Worm (Caenorhabditis elegans): ENCODE measurements around the gene col-12.

The col-12 gene

DNA sequence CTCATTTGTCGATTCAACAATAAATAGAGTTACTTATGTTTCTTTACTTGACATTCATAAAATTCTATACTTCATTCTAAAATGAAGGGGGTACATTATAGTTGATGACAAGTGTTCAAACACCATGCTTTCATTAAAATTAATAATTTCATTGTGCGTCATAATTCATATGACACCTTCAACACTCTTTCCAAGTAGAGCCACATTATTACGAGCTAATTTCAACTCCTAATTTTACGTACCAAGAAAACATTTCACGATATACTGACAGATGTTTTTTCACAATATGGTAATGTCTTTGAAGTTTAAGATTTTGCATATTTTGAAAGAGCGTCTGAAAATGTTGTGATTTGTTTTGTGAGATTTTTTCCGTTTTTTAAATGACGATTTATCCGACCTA lies 40.5 kb upstream of the col-12 start:
- no peak for TF ChIP-seq ztf-29 (GFP tag; IDR thresholded peaks at IDR 0.05)

ce11 chrV:10464746-10465145 lies 39.7 kb upstream of the col-12 start:
- TF ChIP-seq med-1 (GFP tag; optimal IDR thresholded peaks at IDR 0.05; ENCODE audit: insufficient read depth) (no peak), ztf-29 (GFP tag; IDR thresholded peaks at IDR 0.05) (no peak), ztf-23 (GFP tag; IDR thresholded peaks at IDR 0.05) (no peak), T22C8.4 (GFP tag; IDR thresholded peaks at IDR 0.05) (no peak), cog-1 (tag; optimal IDR thresholded peaks at IDR 0.05) (no peak), tab-1 (GFP tag; IDR thresholded peaks at IDR 0.05) (no peak), flt-1 (GFP tag; IDR thresholded peaks at IDR 0.05) (no peak), klf-2 (GFP tag; conservative IDR thresholded peaks at IDR 0.05) (no peak), ref-1 (GFP tag; conservative IDR thresholded peaks at IDR 0.05) (no peak)

DNA sequence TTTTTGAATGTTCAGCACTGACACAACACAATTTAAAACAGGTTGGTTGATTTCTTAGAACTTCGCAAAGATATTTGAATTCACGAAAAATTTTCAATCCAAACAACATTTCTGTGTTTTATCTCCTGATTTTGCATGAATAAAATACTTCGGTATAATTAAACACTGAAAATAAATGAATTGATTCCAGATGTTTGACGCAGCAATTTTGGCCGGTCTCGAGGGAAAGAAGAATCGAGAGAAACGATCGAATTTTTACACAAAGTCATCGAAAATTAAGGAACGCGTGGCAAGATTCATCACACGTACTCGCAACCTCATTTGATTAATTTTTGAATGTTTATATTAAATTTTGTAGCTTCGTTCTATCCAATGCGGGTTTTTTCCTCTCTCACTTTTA lies 39.2 kb upstream of the col-12 start:
- no peak for TF ChIP-seq cog-1 (tag; optimal IDR thresholded peaks at IDR 0.05)
- no peak for TF ChIP-seq ztf-23 (GFP tag; IDR thresholded peaks at IDR 0.05)
- no peak for TF ChIP-seq tab-1 (GFP tag; IDR thresholded peaks at IDR 0.05)
- TF ChIP-seq T22C8.4 (GFP tag; IDR thresholded peaks at IDR 0.05) = no peak
- TF ChIP-seq ref-1 (GFP tag; conservative IDR thresholded peaks at IDR 0.05) = no peak
- no peak for TF ChIP-seq ztf-29 (GFP tag; IDR thresholded peaks at IDR 0.05)
- TF ChIP-seq med-1 (GFP tag; optimal IDR thresholded peaks at IDR 0.05; ENCODE audit: insufficient read depth) = no peak
- no peak for TF ChIP-seq klf-2 (GFP tag; conservative IDR thresholded peaks at IDR 0.05)
- no peak for TF ChIP-seq flt-1 (GFP tag; IDR thresholded peaks at IDR 0.05)

ce11 chrV:10463276-10463675 lies 38.3 kb upstream of the col-12 start, which contains the start of gene F22E12.3:
Gene F22E12.3, minus strand, starts transcription at chrV:10463376.
- TF ChIP-seq med-1 (GFP tag; optimal IDR thresholded peaks at IDR 0.05; ENCODE audit: insufficient read depth) = no peak
- TF ChIP-seq flt-1 (GFP tag; IDR thresholded peaks at IDR 0.05) = no peak
- TF ChIP-seq tab-1 (GFP tag; IDR thresholded peaks at IDR 0.05) = no peak
- no peak for TF ChIP-seq klf-2 (GFP tag; conservative IDR thresholded peaks at IDR 0.05)
- no peak for TF ChIP-seq cog-1 (tag; optimal IDR thresholded peaks at IDR 0.05)
- no peak for TF ChIP-seq ztf-23 (GFP tag; IDR thresholded peaks at IDR 0.05)
- TF ChIP-seq ref-1 (GFP tag; conservative IDR thresholded peaks at IDR 0.05) = no peak
- TF ChIP-seq ztf-29 (GFP tag; IDR thresholded peaks at IDR 0.05) = no peak
- TF ChIP-seq T22C8.4 (GFP tag; IDR thresholded peaks at IDR 0.05) = no peak

ce11 chrV:10462066-10462465 lies 37.1 kb upstream of the col-12 start, which contains the start of gene chw-1:
Gene chw-1, plus strand, starts transcription at chrV:10462282.
- TF ChIP-seq ztf-29 (GFP tag; IDR thresholded peaks at IDR 0.05) (no peak), ref-1 (GFP tag; conservative IDR thresholded peaks at IDR 0.05) (no peak), tab-1 (GFP tag; IDR thresholded peaks at IDR 0.05) (no peak), flt-1 (GFP tag; IDR thresholded peaks at IDR 0.05) (no peak), klf-2 (GFP tag; conservative IDR thresholded peaks at IDR 0.05) (no peak), cog-1 (tag; optimal IDR thresholded peaks at IDR 0.05) (no peak), ztf-23 (GFP tag; IDR thresholded peaks at IDR 0.05) (no peak), T22C8.4 (GFP tag; IDR thresholded peaks at IDR 0.05) (no peak), med-1 (GFP tag; optimal IDR thresholded peaks at IDR 0.05; ENCODE audit: insufficient read depth) (no peak)

ce11 chrV:10460685-10461084 lies 35.7 kb upstream of the col-12 start:
- TF ChIP-seq cog-1 (tag; optimal IDR thresholded peaks at IDR 0.05) (no peak), ztf-29 (GFP tag; IDR thresholded peaks at IDR 0.05) (no peak), med-1 (GFP tag; optimal IDR thresholded peaks at IDR 0.05; ENCODE audit: insufficient read depth) (no peak), ref-1 (GFP tag; conservative IDR thresholded peaks at IDR 0.05) (no peak), klf-2 (GFP tag; conservative IDR thresholded peaks at IDR 0.05) (no peak), tab-1 (GFP tag; IDR thresholded peaks at IDR 0.05) (no peak), ztf-23 (GFP tag; IDR thresholded peaks at IDR 0.05) (no peak), T22C8.4 (GFP tag; IDR thresholded peaks at IDR 0.05) (no peak), flt-1 (GFP tag; IDR thresholded peaks at IDR 0.05) (no peak)

- TF ChIP-seq cog-1 (tag; optimal IDR thresholded peaks at IDR 0.05) = no peak
- no peak for TF ChIP-seq ref-1 (GFP tag; conservative IDR thresholded peaks at IDR 0.05)
These were observed 32.2 kb upstream of the col-12 start, which contains the start of gene F22E12.1 for ce11 chrV:10457247-10457646. Gene F22E12.1, minus strand, starts transcription at chrV:10457347.

DNA sequence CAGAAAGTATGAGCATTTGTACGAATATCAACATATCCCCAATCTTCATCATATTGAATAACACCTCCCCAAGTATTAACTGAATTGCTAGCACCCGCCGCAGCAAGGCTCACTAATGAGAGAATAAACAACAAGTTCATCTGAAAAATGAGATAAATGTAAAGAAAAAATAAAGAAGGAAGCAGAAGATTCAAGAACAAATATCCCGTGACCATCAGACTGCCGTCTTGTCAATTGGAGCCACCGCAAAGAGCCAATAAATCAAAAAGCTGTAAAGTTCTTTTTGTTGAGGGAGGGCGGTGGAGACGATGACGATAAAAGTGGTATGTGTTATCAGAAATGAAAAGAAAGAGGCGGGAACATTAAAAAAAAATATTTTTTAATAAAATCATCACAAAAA lies 28.5 kb upstream of the col-12 start, which contains the start of gene Y32F6A.5:
Gene Y32F6A.5, minus strand, starts transcription at position 140 of the 400 bp plus-strand sequence.
- TF ChIP-seq ztf-23 (GFP tag; IDR thresholded peaks at IDR 0.05) = no peak
- TF ChIP-seq tab-1 (GFP tag; IDR thresholded peaks at IDR 0.05) = no peak
- no peak for TF ChIP-seq cog-1 (tag; optimal IDR thresholded peaks at IDR 0.05)
- TF ChIP-seq T22C8.4 (GFP tag; IDR thresholded peaks at IDR 0.05) = no peak
- TF ChIP-seq klf-2 (GFP tag; conservative IDR thresholded peaks at IDR 0.05) = no peak
- TF ChIP-seq ref-1 (GFP tag; conservative IDR thresholded peaks at IDR 0.05) = no peak
- TF ChIP-seq ztf-29 (GFP tag; IDR thresholded peaks at IDR 0.05) = no peak
- TF ChIP-seq med-1 (GFP tag; optimal IDR thresholded peaks at IDR 0.05; ENCODE audit: insufficient read depth) = no peak
- TF ChIP-seq flt-1 (GFP tag; IDR thresholded peaks at IDR 0.05) = no peak

- TF ChIP-seq flt-1 (GFP tag; IDR thresholded peaks at IDR 0.05) (peak; percentile 90), ref-1 (GFP tag; conservative IDR thresholded peaks at IDR 0.05) (peak; percentile 61; the same call in 1 of the 2 replicates), klf-2 (GFP tag; conservative IDR thresholded peaks at IDR 0.05) (peak; percentile 89), ztf-23 (GFP tag; IDR thresholded peaks at IDR 0.05) (peak; percentile 85)
These were observed 25.4 kb upstream of the col-12 start for ce11 chrV:10450355-10450754.

DNA sequence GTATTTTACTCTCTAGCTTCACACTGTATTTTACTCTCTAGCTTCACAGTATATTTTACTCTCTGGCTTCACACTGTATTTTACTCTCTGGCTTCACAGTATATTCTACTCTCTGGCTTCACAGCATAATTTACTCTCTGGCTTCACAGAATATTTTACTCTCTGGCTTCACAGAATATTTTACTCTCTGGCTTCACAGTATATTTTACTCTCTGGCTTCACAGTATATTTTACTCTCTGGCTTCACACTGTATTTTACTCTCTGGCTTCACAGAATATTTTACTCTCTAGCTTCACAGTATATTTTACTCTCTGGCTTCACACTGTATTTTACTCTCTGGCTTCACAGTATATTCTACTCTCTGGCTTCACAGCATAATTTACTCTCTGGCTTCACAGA lies 24.9 kb upstream of the col-12 start:
- 0 out of 2 replicates have a peak, but pooled peaks have one; percentile 7 for TF ChIP-seq ref-1 (GFP tag; conservative IDR thresholded peaks at IDR 0.05)

- peak; percentile 54; the same call in 1 of the 2 replicates for TF ChIP-seq ztf-23 (GFP tag; IDR thresholded peaks at IDR 0.05)
- TF ChIP-seq flt-1 (GFP tag; IDR thresholded peaks at IDR 0.05) = peak; percentile 60; the same call in 1 of the 2 replicates
- TF ChIP-seq tab-1 (GFP tag; IDR thresholded peaks at IDR 0.05) = 0 out of 2 replicates have a peak, but pooled peaks have one; percentile 6
- peak; percentile 51; the same call in 1 of the 2 replicates for TF ChIP-seq ztf-29 (GFP tag; IDR thresholded peaks at IDR 0.05)
- 0 out of 2 replicates have a peak, but pooled peaks have one; percentile 53 for TF ChIP-seq ref-1 (GFP tag; conservative IDR thresholded peaks at IDR 0.05)
These were observed 24.3 kb upstream of the col-12 start for ce11 chrV:10449302-10449701.
